Worm (Caenorhabditis elegans) whole organism, L4 larva: Measurements from ENCODE around the gene vab-8.

Experiments used
- D1046.2 ChIP-seq: fragments of 200-800 bp; sonication (Bioruptor generic); IDR thresholded peaks from 2 replicates; pipeline ENCODE4 v1.3.6; 2022; ENCODE audit warnings: missing genetic modification characterization, missing compliant biosample characterization
- F26F4.8 ChIP-seq: fragments of 200-800 bp; sonication (Bioruptor generic); conservative IDR thresholded peaks from 2 replicates; pipeline ENCODE4 v1.3.6; 2022; ENCODE audit warnings: missing genetic modification characterization, missing compliant biosample characterization
- F44E2.7 ChIP-seq: fragments of 200-800 bp; sonication (Bioruptor generic); IDR thresholded peaks from 2 replicates; pipeline ENCODE4 v2.1.2; 2022; ENCODE audit warnings: missing genetic modification characterization, missing compliant biosample characterization
- F49E8.2 ChIP-seq: sonication (generic microtip); optimal IDR thresholded peaks from 2 replicates; lab custom pipeline; 2016; ENCODE audit warnings: missing compliant biosample characterization, mild to moderate bottlenecking, missing genetic modification characterization, borderline replicate concordance
- R02D3.7 ChIP-seq: fragments of 150-350 bp; sonication (generic microtip); optimal IDR thresholded peaks from 3 replicates; lab custom pipeline; 2014; ENCODE audit warnings: missing biosample characterization, missing genetic modification characterization
- T20F7.1 ChIP-seq: fragments of 200-800 bp; sonication (Bioruptor generic); optimal IDR thresholded peaks from 2 replicates; lab custom pipeline; 2018; ENCODE audit warnings: mild to moderate bottlenecking, missing genetic modification characterization, missing compliant biosample characterization
- Y75B8A.6 ChIP-seq: fragments of 200-800 bp; sonication (Bioruptor generic); IDR thresholded peaks from 2 replicates; pipeline ENCODE4 v1.3.6; 2022; ENCODE audit warnings: missing genetic modification reagents, missing genetic modification characterization, missing compliant biosample characterization
- aha-1 ChIP-seq: fragments of 150-350 bp; peaks from one replicate; lab custom pipeline; 2014; ENCODE audit warnings: missing biosample characterization, missing genetic modification characterization
- ceh-82 ChIP-seq: sonication (generic microtip); optimal IDR thresholded peaks from 2 replicates; lab custom pipeline; 2017; ENCODE audit warnings: missing biosample characterization, missing genetic modification characterization
- cey-2 ChIP-seq: sonication (generic microtip); optimal IDR thresholded peaks from 3 replicates; lab custom pipeline; 2017; ENCODE audit warnings: missing genetic modification characterization, mild to moderate bottlenecking, missing compliant biosample characterization, antibody characterized with exemption, borderline replicate concordance; ENCODE audit not compliant: insufficient read depth
- ctbp-1 ChIP-seq: fragments of 200-800 bp; sonication (Bioruptor generic); IDR thresholded peaks from 2 replicates; pipeline ENCODE4 v1.3.6; 2022; ENCODE audit warnings: missing genetic modification reagents, missing genetic modification characterization, missing compliant biosample characterization
- daf-16 ChIP-seq, 3 experiments: sonication (generic microtip); optimal IDR thresholded peaks; 2 replicates each; lab custom pipeline; 2016 to 2017; ENCODE audit warnings: missing genetic modification characterization in 3 of 3, missing genetic modification reagents in 3 of 3, mild to moderate bottlenecking in 2 of 3, missing compliant biosample characterization in 2 of 3, missing biosample characterization in 1 of 3, moderate library complexity in 1 of 3
- daf-19 ChIP-seq: fragments of 200-800 bp; sonication (Bioruptor generic); conservative IDR thresholded peaks from 2 replicates; pipeline ENCODE4 v1.3.6; 2022; ENCODE audit warnings: missing genetic modification characterization, missing compliant biosample characterization
- daf-8 ChIP-seq: fragments of 200-800 bp; sonication (Bioruptor generic); IDR thresholded peaks from 2 replicates; pipeline ENCODE4 v1.3.6; 2022; ENCODE audit warnings: missing genetic modification characterization, missing compliant biosample characterization
- fkh-10 ChIP-seq: fragments of 150-350 bp; optimal IDR thresholded peaks from 2 replicates; lab custom pipeline; 2014; ENCODE audit warnings: missing biosample characterization, missing genetic modification reagents, missing genetic modification characterization
- fos-1 ChIP-seq: fragments of 150-350 bp; optimal IDR thresholded peaks from 2 replicates; lab custom pipeline; 2014; ENCODE audit warnings: missing biosample characterization, missing genetic modification characterization
- gei-8 ChIP-seq: fragments of 200-800 bp; sonication (Bioruptor generic); optimal IDR thresholded peaks from 2 replicates; lab custom pipeline; 2018; ENCODE audit warnings: mild to moderate bottlenecking, missing genetic modification characterization, missing compliant biosample characterization
- hif-1 ChIP-seq, 2 experiments: sonication (generic microtip); optimal IDR thresholded peaks; 2 replicates each; lab custom pipeline; 2016 to 2017; ENCODE audit warnings: missing compliant biosample characterization in 2 of 2, missing genetic modification characterization in 2 of 2, missing genetic modification reagents in 2 of 2, missing genotype in 2 of 2, mild to moderate bottlenecking in 1 of 2
- hlh-30 ChIP-seq: sonication (generic microtip); optimal IDR thresholded peaks from 2 replicates; lab custom pipeline; 2017; ENCODE audit warnings: antibody characterized with exemption, mild to moderate bottlenecking, missing genetic modification characterization, missing compliant biosample characterization; ENCODE audit not compliant: insufficient read depth
- hmg-1.1 ChIP-seq: fragments of 200-800 bp; sonication (Bioruptor generic); IDR thresholded peaks from 2 replicates; pipeline ENCODE4 v1.3.6; 2022; ENCODE audit warnings: missing genetic modification reagents, missing genetic modification characterization, missing compliant biosample characterization
- lin-13 ChIP-seq: fragments of 150-350 bp; optimal IDR thresholded peaks from 2 replicates; lab custom pipeline; 2014; ENCODE audit warnings: missing biosample characterization, missing genetic modification reagents, missing genetic modification characterization
- lin-15B ChIP-seq: fragments of 150-350 bp; sonication (generic microtip); optimal IDR thresholded peaks from 3 replicates; lab custom pipeline; 2014; ENCODE audit warnings: missing biosample characterization, missing genetic modification characterization
- lin-29 ChIP-seq: fragments of 200-800 bp; sonication (Bioruptor generic); IDR thresholded peaks from 2 replicates; pipeline ENCODE4 v1.3.6; 2022; ENCODE audit warnings: missing genetic modification reagents, missing genetic modification characterization, missing compliant biosample characterization
- lin-38 ChIP-seq: fragments of 200-800 bp; sonication (Bioruptor generic); IDR thresholded peaks from 2 replicates; pipeline ENCODE4 v1.3.6; 2022; ENCODE audit warnings: missing genetic modification reagents, missing genetic modification characterization, missing compliant biosample characterization
- lin-39 ChIP-seq: fragments of 150-350 bp; optimal IDR thresholded peaks from 2 replicates; lab custom pipeline; 2014; ENCODE audit warnings: missing biosample characterization, missing genetic modification reagents, missing genetic modification characterization
- lir-3 ChIP-seq: sonication (generic microtip); optimal IDR thresholded peaks from 2 replicates; lab custom pipeline; 2016; ENCODE audit warnings: mild to moderate bottlenecking, missing genetic modification characterization, missing compliant biosample characterization
- madf-5 ChIP-seq, 2 experiments: fragments of 200-800 bp; sonication (Bioruptor generic); IDR thresholded peaks; 2 replicates each; pipeline ENCODE4 v1.3.6; 2022; ENCODE audit warnings: missing compliant biosample characterization in 2 of 2, missing genetic modification characterization in 2 of 2
- mdt-29 ChIP-seq: fragments of 200-800 bp; sonication (Bioruptor generic); IDR thresholded peaks from 2 replicates; pipeline ENCODE4 v1.3.6; 2022; ENCODE audit warnings: missing genetic modification reagents, missing genetic modification characterization, missing compliant biosample characterization
- mxl-2 ChIP-seq: fragments of 200-800 bp; sonication (Bioruptor generic); conservative IDR thresholded peaks from 2 replicates; pipeline ENCODE4 v1.3.6; 2022; ENCODE audit warnings: missing genetic modification reagents, missing genetic modification characterization, missing compliant biosample characterization
- mxl-3 ChIP-seq: fragments of 200-800 bp; sonication (Bioruptor generic); optimal IDR thresholded peaks from 2 replicates; lab custom pipeline; 2018; ENCODE audit warnings: mild to moderate bottlenecking, missing genetic modification characterization, missing compliant biosample characterization
- nhr-11 ChIP-seq: fragments of 150-350 bp; optimal IDR thresholded peaks from 2 replicates; lab custom pipeline; 2014; ENCODE audit warnings: missing biosample characterization, missing genetic modification characterization
- nhr-237 ChIP-seq: sonication (generic microtip); optimal IDR thresholded peaks from 2 replicates; lab custom pipeline; 2017; ENCODE audit warnings: missing biosample characterization, missing genetic modification characterization
- nhr-28 ChIP-seq: fragments of 150-350 bp; optimal IDR thresholded peaks from 2 replicates; lab custom pipeline; 2014; ENCODE audit warnings: missing biosample characterization, missing genetic modification characterization
- nhr-77 ChIP-seq: fragments of 150-350 bp; optimal IDR thresholded peaks from 2 replicates; lab custom pipeline; 2014; ENCODE audit warnings: missing biosample characterization, missing genetic modification characterization
- pha-4 ChIP-seq, 2 experiments: fragments of 150-350 bp in 1 of 2; fragments of 200-800 bp in 1 of 2; sonication (Bioruptor generic) in 1 of 2; IDR thresholded peaks in 1 of 2; optimal IDR thresholded peaks in 1 of 2; 2 replicates each; pipeline versions ENCODE4 v1.3.6 to Lab custom; 2014 to 2022; ENCODE audit warnings: missing genetic modification characterization in 2 of 2, missing genetic modification reagents in 2 of 2, missing biosample characterization in 1 of 2, missing compliant biosample characterization in 1 of 2
- php-3 ChIP-seq: fragments of 200-800 bp; sonication (Bioruptor generic); IDR thresholded peaks from 2 replicates; pipeline ENCODE4 v1.3.6; 2022; ENCODE audit warnings: missing genetic modification reagents, missing genetic modification characterization, missing compliant biosample characterization
- sdz-12 ChIP-seq: fragments of 200-800 bp; sonication (Bioruptor generic); optimal IDR thresholded peaks from 2 replicates; lab custom pipeline; 2018; ENCODE audit warnings: mild to moderate bottlenecking, missing genetic modification characterization, missing compliant biosample characterization
- snpc-4 ChIP-seq: fragments of 150-350 bp; optimal IDR thresholded peaks from 2 replicates; lab custom pipeline; 2014; ENCODE audit warnings: missing biosample characterization, missing genetic modification characterization
- spr-1 ChIP-seq: sonication (generic microtip); optimal IDR thresholded peaks from 2 replicates; lab custom pipeline; 2016; ENCODE audit warnings: mild to moderate bottlenecking, missing genetic modification characterization, missing compliant biosample characterization
- spr-3 ChIP-seq: fragments of 200-800 bp; sonication (Bioruptor generic); optimal IDR thresholded peaks from 2 replicates; lab custom pipeline; 2018; ENCODE audit warnings: mild to moderate bottlenecking, missing genetic modification characterization, missing compliant biosample characterization
- tag-97 ChIP-seq: fragments of 200-800 bp; sonication (Bioruptor generic); IDR thresholded peaks from 2 replicates; pipeline ENCODE4 v1.3.6; 2022; ENCODE audit warnings: missing genetic modification characterization, missing compliant biosample characterization
- tra-1 ChIP-seq: fragments of 200-800 bp; sonication (Bioruptor generic); IDR thresholded peaks from 2 replicates; pipeline ENCODE4 v1.3.6; 2022; ENCODE audit warnings: missing genetic modification reagents, missing genetic modification characterization, missing compliant biosample characterization
- unc-39 ChIP-seq: sonication (generic microtip); optimal IDR thresholded peaks from 2 replicates; lab custom pipeline; 2017; ENCODE audit warnings: missing biosample characterization, missing genetic modification characterization
- unc-62 ChIP-seq, 3 experiments: fragments of 150-350 bp in 1 of 3; sonication (generic microtip); optimal IDR thresholded peaks in 2 of 3; peaks in 1 of 3; 1 replicate in 1 of 3; 2 replicates in 2 of 3; lab custom pipeline; 2014 to 2017; ENCODE audit warnings: missing biosample characterization in 3 of 3, missing genetic modification characterization in 3 of 3, missing genetic modification reagents in 3 of 3, missing genotype in 1 of 3
- zag-1 ChIP-seq: fragments of 150-350 bp; optimal IDR thresholded peaks from 2 replicates; lab custom pipeline; 2014; ENCODE audit warnings: missing biosample characterization, missing genetic modification characterization
- zfp-2 ChIP-seq: sonication (generic microtip); optimal IDR thresholded peaks from 2 replicates; lab custom pipeline; 2016; ENCODE audit warnings: mild to moderate bottlenecking, missing genetic modification characterization, missing compliant biosample characterization
- ztf-11 ChIP-seq: fragments of 150-350 bp; optimal IDR thresholded peaks from 2 replicates; lab custom pipeline; 2014; ENCODE audit warnings: missing biosample characterization, missing genetic modification characterization

Gene vab-8

DNA sequence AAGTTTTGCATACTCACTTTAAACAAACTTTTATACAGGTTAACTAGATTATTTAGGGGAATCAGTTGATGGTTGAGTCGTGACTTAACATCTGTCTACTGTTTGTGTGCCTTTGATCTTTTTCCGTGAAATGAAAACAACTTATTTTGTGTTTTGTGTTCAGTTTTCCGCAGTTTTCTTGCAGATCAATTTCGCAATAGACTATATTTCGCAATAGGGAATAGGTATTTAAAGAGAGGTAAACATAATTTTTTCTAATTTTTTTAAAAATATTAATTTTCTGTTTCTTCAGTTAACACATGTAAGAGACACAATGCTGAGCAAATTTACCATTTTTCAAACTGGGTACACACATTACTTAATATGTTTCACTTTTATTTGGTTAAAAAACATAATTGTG lies 48.2 kb downstream of the vab-8 start, which contains the start of gene tbb-6:
tbb-6 (plus strand) TSS at position 155 of the 400 bp plus-strand sequence.
- TF ChIP-seq gei-8 (GFP tag; lab: Kevin White, UChicago) = no peak
- TF ChIP-seq F49E8.2 (tag; lab: Kevin White, UChicago) = no peak
- TF ChIP-seq pha-4 (GFP tag; IDR thresholded peaks at IDR 0.05; lab: Robert Waterston, UW) = no peak
- TF ChIP-seq pha-4 (tag; optimal IDR thresholded peaks at IDR 0.05; lab: Kevin White, UChicago) = no peak
- TF ChIP-seq sdz-12 (GFP tag; lab: Kevin White, UChicago) = no peak
- no peak for TF ChIP-seq snpc-4
- no peak for TF ChIP-seq mxl-2
- no peak for TF ChIP-seq nhr-77 (tag; lab: Kevin White, UChicago)
- no peak for TF ChIP-seq lin-38 (GFP tag; lab: Robert Waterston, UW)
- no peak for TF ChIP-seq php-3
- TF ChIP-seq F26F4.8 = no peak
- no peak for TF ChIP-seq nhr-237 (tag; lab: Kevin White, UChicago)
- no peak for TF ChIP-seq cey-2
- no peak for TF ChIP-seq madf-5 (GFP tag; IDR thresholded peaks at IDR 0.05; lab: Robert Waterston, UW)
- no peak for TF ChIP-seq lin-13 (GFP tag; lab: Kevin White, UChicago)
- TF ChIP-seq zfp-2 (tag; lab: Kevin White, UChicago) = no peak
- TF ChIP-seq fkh-10 (GFP tag; lab: Kevin White, UChicago) = no peak
- no peak for TF ChIP-seq zag-1
- TF ChIP-seq unc-62 (GFP tag; optimal IDR thresholded peaks at IDR 0.05 in 1 of 2; lab: Kevin White, UChicago) = no peak
- TF ChIP-seq unc-62 (tag; optimal IDR thresholded peaks at IDR 0.05; lab: Kevin White, UChicago) = no peak

DNA sequence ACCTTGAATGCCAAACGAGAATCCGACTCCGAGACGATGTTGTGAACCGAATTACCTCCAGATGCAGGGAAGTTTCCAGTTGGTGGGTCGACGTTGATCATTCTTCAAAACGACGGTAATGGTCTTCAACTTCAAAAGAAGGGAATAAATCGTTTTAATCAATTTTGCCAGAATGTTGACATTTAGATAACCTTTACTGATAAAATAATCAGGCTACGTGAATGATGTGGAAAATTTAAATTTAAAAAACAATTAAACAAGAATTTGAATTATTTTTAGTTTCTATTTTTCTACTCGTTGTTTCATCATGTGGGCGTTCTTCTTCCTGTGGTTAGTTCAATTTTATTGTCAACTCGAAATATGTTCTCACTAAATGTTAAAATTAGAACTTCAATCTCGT lies 50.6 kb downstream of the vab-8 start, which contains the start of gene ssp-35:
ssp-35 (minus strand) TSS at position 101 of the 400 bp plus-strand sequence.
- TF ChIP-seq Y75B8A.6 (GFP tag; lab: Robert Waterston, UW) (no peak), R02D3.7 (no peak), lin-39 (tag; lab: Kevin White, UChicago) (no peak), daf-19 (GFP tag; lab: Robert Waterston, UW) (no peak), tra-1 (no peak), aha-1 (tag; lab: Kevin White, UChicago) (no peak), spr-3 (GFP tag; lab: Kevin White, UChicago) (no peak), lir-3 (no peak), cey-2 (no peak), nhr-77 (tag; lab: Kevin White, UChicago) (no peak), mxl-3 (GFP tag; lab: Kevin White, UChicago) (no peak), spr-1 (tag; lab: Kevin White, UChicago) (no peak), daf-8 (GFP tag; lab: Robert Waterston, UW) (no peak), ceh-82 (tag; lab: Kevin White, UChicago) (no peak), T20F7.1 (GFP tag; lab: Kevin White, UChicago) (no peak)

DNA sequence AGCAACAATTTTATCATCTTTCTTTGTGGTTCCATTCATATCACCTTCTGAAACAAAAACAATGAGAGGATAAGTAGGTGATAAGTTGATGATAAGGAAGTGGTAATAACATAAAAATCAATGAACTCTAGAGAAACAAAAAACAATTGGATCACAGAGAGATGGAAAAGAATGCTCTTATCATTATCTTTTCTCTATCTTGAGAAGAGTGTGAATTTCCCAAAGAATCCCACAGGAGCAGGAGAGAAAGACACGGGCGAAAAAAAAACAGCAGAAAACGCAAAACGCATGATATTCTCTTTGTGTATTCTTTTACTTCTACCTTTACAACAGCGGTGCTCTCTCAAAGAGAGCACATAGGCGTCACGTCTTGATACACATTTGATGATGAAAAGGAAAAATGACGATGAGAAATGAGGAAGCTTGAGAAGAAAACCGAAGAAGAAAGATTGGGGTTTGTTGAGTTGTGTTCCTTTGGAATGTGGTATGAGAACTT lies 56.2 kb downstream of the vab-8 start, which contains the start of gene twk-24:
twk-24 (minus strand) TSS at position 51 of the 496 bp plus-strand sequence.
- no peak for TF ChIP-seq spr-3 (GFP tag; lab: Kevin White, UChicago)
- no peak for TF ChIP-seq ztf-11 (tag; lab: Kevin White, UChicago)
- no peak for TF ChIP-seq mdt-29 (GFP tag; lab: Robert Waterston, UW)
- TF ChIP-seq tag-97 (GFP tag; lab: Robert Waterston, UW) = no peak
- no peak for TF ChIP-seq F44E2.7 (GFP tag; lab: Robert Waterston, UW)
- no peak for TF ChIP-seq mxl-2
- TF ChIP-seq F26F4.8 = no peak
- no peak for TF ChIP-seq D1046.2
- peak; percentile 6 for TF ChIP-seq hlh-30 (tag; lab: Kevin White, UChicago)
- no peak for TF ChIP-seq ctbp-1 (GFP tag; lab: Robert Waterston, UW)
- peak in 1 of 2 experiments; percentile 23 for TF ChIP-seq daf-16 (GFP tag; optimal IDR thresholded peaks at IDR 0.05; lab: Kevin White, UChicago)
- TF ChIP-seq daf-16 (tag; optimal IDR thresholded peaks at IDR 0.05; lab: Kevin White, UChicago) = no peak
- TF ChIP-seq lin-15B (tag; lab: Kevin White, UChicago) = no peak
- no peak for TF ChIP-seq unc-39 (tag; lab: Kevin White, UChicago)
- peak; percentile 17 for TF ChIP-seq nhr-11 (tag; lab: Kevin White, UChicago)
- no peak for TF ChIP-seq lin-29 (GFP tag; lab: Robert Waterston, UW)
- no peak for TF ChIP-seq Y75B8A.6 (GFP tag; lab: Robert Waterston, UW)
- TF ChIP-seq nhr-28 (tag; lab: Kevin White, UChicago) = no peak
- TF ChIP-seq hif-1 (tag; optimal IDR thresholded peaks at IDR 0.05; lab: Kevin White, UChicago) = no peak
- no peak for TF ChIP-seq fos-1 (tag; lab: Kevin White, UChicago)
- no peak for TF ChIP-seq nhr-77 (tag; lab: Kevin White, UChicago)
- no peak for TF ChIP-seq T20F7.1 (GFP tag; lab: Kevin White, UChicago)
- no peak for TF ChIP-seq hmg-1.1 (GFP tag; lab: Robert Waterston, UW)
